Worm (Caenorhabditis elegans) whole organism, young adult: Measurements from ENCODE around the gene C14C10.2.

ENCODE experiments used
- C06A6.2 ChIP-seq: fragments of 200-800 bp; sonication (Bioruptor generic); conservative IDR thresholded peaks from 2 replicates; pipeline ENCODE4 v1.3.6; 2022; ENCODE audit warnings: missing genetic modification characterization, missing compliant biosample characterization
- D2030.7 ChIP-seq: fragments of 200-800 bp; sonication (Bioruptor generic); IDR thresholded peaks from 2 replicates; pipeline ENCODE4 v1.3.6; 2022; ENCODE audit warnings: missing genetic modification reagents, missing genetic modification characterization, missing compliant biosample characterization
- F22D6.2 ChIP-seq: sonication (generic microtip); optimal IDR thresholded peaks from 2 replicates; lab custom pipeline; 2016; ENCODE audit warnings: mild to moderate bottlenecking, missing genetic modification characterization, missing compliant biosample characterization
- F55B11.4 ChIP-seq: sonication (generic microtip); optimal IDR thresholded peaks from 2 replicates; lab custom pipeline; 2016; ENCODE audit warnings: missing compliant biosample characterization, missing genetic modification characterization, borderline replicate concordance; ENCODE audit not compliant: insufficient read depth
- F57C9.4 ChIP-seq: sonication (generic microtip); optimal IDR thresholded peaks from 2 replicates; lab custom pipeline; 2017; ENCODE audit warnings: mild to moderate bottlenecking, missing genetic modification characterization, missing compliant biosample characterization
- Y53F4B.3 ChIP-seq: fragments of 200-800 bp; sonication (Bioruptor generic); IDR thresholded peaks from 2 replicates; pipeline ENCODE4 v1.3.6; 2022; ENCODE audit warnings: missing genetic modification reagents, missing genetic modification characterization, missing compliant biosample characterization
- Y56A3A.18 ChIP-seq: fragments of 200-800 bp; sonication (Bioruptor generic); IDR thresholded peaks from 2 replicates; pipeline ENCODE4 v1.3.6; 2022; ENCODE audit warnings: missing genetic modification reagents, missing genetic modification characterization, missing compliant biosample characterization
- Y67H2A.10 ChIP-seq: fragments of 200-800 bp; sonication (Bioruptor generic); conservative IDR thresholded peaks from 2 replicates; pipeline ENCODE4 v1.3.6; 2022; ENCODE audit warnings: missing genetic modification reagents, missing genetic modification characterization, missing compliant biosample characterization
- akir-1 ChIP-seq: fragments of 200-800 bp; sonication (Bioruptor generic); optimal IDR thresholded peaks from 2 replicates; lab custom pipeline; 2018; ENCODE audit warnings: mild to moderate bottlenecking, missing genetic modification characterization, moderate library complexity, missing compliant biosample characterization
- ama-1 ChIP-seq, 3 experiments: fragments of 150-350 bp in 1 of 3; sonication (generic microtip) in 2 of 3; optimal IDR thresholded peaks; 2 replicates each; lab custom pipeline; 2014 to 2018; ENCODE audit warnings: missing biosample characterization in 2 of 3, missing genetic modification characterization in 2 of 3, missing genetic modification reagents in 2 of 3
- attf-5 ChIP-seq: fragments of 200-800 bp; sonication (Bioruptor generic); optimal IDR thresholded peaks from 2 replicates; lab custom pipeline; 2018; ENCODE audit warnings: mild to moderate bottlenecking, missing genetic modification characterization, missing compliant biosample characterization
- cebp-1 ChIP-seq, 2 experiments: fragments of 200-800 bp in 1 of 2; sonication (Bioruptor generic) in 1 of 2; sonication (generic microtip) in 1 of 2; IDR thresholded peaks in 1 of 2; optimal IDR thresholded peaks in 1 of 2; 2 replicates each; pipeline versions ENCODE4 v1.3.6 to Lab custom; 2017 to 2022; ENCODE audit warnings: missing compliant biosample characterization in 2 of 2, missing genetic modification characterization in 2 of 2, mild to moderate bottlenecking in 1 of 2, missing genetic modification reagents in 1 of 2, moderate library complexity in 1 of 2
- ceh-27 ChIP-seq: fragments of 200-800 bp; sonication (Bioruptor generic); optimal IDR thresholded peaks from 2 replicates; lab custom pipeline; 2018; ENCODE audit warnings: mild to moderate bottlenecking, missing genetic modification characterization, moderate library complexity, missing compliant biosample characterization
- chd-7 ChIP-seq: sonication (generic microtip); optimal IDR thresholded peaks from 2 replicates; lab custom pipeline; 2016; ENCODE audit warnings: mild to moderate bottlenecking, missing genetic modification characterization, moderate library complexity, missing compliant biosample characterization
- efl-1 ChIP-seq: fragments of 150-350 bp; optimal IDR thresholded peaks from 2 replicates; lab custom pipeline; 2014; ENCODE audit warnings: missing biosample characterization, missing genetic modification reagents, missing genetic modification characterization
- ekl-4 ChIP-seq: fragments of 200-800 bp; sonication (Bioruptor generic); IDR thresholded peaks from 2 replicates; pipeline ENCODE4 v1.3.6; 2022; ENCODE audit warnings: missing genetic modification reagents, missing genetic modification characterization, missing compliant biosample characterization
- ets-4 ChIP-seq: fragments of 200-800 bp; sonication (Bioruptor generic); optimal IDR thresholded peaks from 2 replicates; lab custom pipeline; 2018; ENCODE audit warnings: mild to moderate bottlenecking, missing genetic modification characterization, missing compliant biosample characterization
- him-1 ChIP-seq: sonication (generic microtip); optimal IDR thresholded peaks from 2 replicates; lab custom pipeline; 2016; ENCODE audit warnings: missing genotype, missing genetic modification reagents, missing genetic modification characterization, missing compliant biosample characterization
- hlh-26 ChIP-seq: fragments of 200-800 bp; sonication (Bioruptor generic); conservative IDR thresholded peaks from 2 replicates; pipeline ENCODE4 v1.3.6; 2022; ENCODE audit warnings: missing genetic modification reagents, missing genetic modification characterization, missing compliant biosample characterization
- hsf-1 ChIP-seq: fragments of 200-800 bp; sonication (Bioruptor generic); IDR thresholded peaks from 2 replicates; pipeline ENCODE4 v1.3.6; 2022; ENCODE audit warnings: missing genetic modification reagents, missing genetic modification characterization, missing compliant biosample characterization
- lin-40 ChIP-seq: sonication (generic microtip); optimal IDR thresholded peaks from 2 replicates; lab custom pipeline; 2016; ENCODE audit warnings: missing genetic modification characterization, mild to moderate bottlenecking, missing compliant biosample characterization, missing genotype, missing genetic modification reagents
- lsl-1 ChIP-seq: fragments of 200-800 bp; sonication (Bioruptor generic); optimal IDR thresholded peaks from 2 replicates; lab custom pipeline; 2018; ENCODE audit warnings: mild to moderate bottlenecking, missing genetic modification characterization, moderate library complexity, missing compliant biosample characterization
- nfya-2 ChIP-seq: fragments of 200-800 bp; sonication (Bioruptor generic); IDR thresholded peaks from 2 replicates; pipeline ENCODE4 v1.3.6; 2022; ENCODE audit warnings: missing genetic modification reagents, missing genetic modification characterization, missing compliant biosample characterization
- nfyb-1 ChIP-seq: fragments of 200-800 bp; sonication (Bioruptor generic); IDR thresholded peaks from 2 replicates; pipeline ENCODE4 v1.3.6; 2022; ENCODE audit warnings: missing genetic modification reagents, missing genetic modification characterization, missing compliant biosample characterization
- nhr-120 ChIP-seq: fragments of 200-800 bp; sonication (Bioruptor generic); IDR thresholded peaks from 2 replicates; pipeline ENCODE4 v1.3.6; 2022; ENCODE audit warnings: missing genetic modification characterization, missing compliant biosample characterization
- pha-4 ChIP-seq: fragments of 150-350 bp; sonication (generic microtip); optimal IDR thresholded peaks from 2 replicates; lab custom pipeline; 2014; ENCODE audit warnings: missing biosample characterization, missing genetic modification reagents, missing genetic modification characterization
- rec-8 ChIP-seq, 2 experiments: sonication (generic microtip); optimal IDR thresholded peaks; 2 replicates each; lab custom pipeline; 2016; ENCODE audit warnings: mild to moderate bottlenecking in 2 of 2, missing genetic modification characterization in 2 of 2, missing genetic modification reagents in 2 of 2, missing genotype in 2 of 2, missing biosample characterization in 1 of 2, missing compliant biosample characterization in 1 of 2, moderate library complexity in 1 of 2
- rpc-1 ChIP-seq, 2 experiments: fragments of 150-350 bp in 1 of 2; sonication (generic microtip) in 1 of 2; optimal IDR thresholded peaks; 2 replicates each; lab custom pipeline; 2014 to 2018; ENCODE audit warnings: missing biosample characterization in 1 of 2, missing genetic modification characterization in 1 of 2, missing genetic modification reagents in 1 of 2, missing genotype in 1 of 2
- snpc-1.1 ChIP-seq: sonication (generic microtip); optimal IDR thresholded peaks from 2 replicates; lab custom pipeline; 2017; ENCODE audit warnings: missing genetic modification characterization, mild to moderate bottlenecking, missing compliant biosample characterization, antibody characterized with exemption, moderate library complexity, missing genotype, missing genetic modification reagents; ENCODE audit not compliant: insufficient read depth
- snpc-1.3 ChIP-seq: sonication (generic microtip); optimal IDR thresholded peaks from 2 replicates; lab custom pipeline; 2017; ENCODE audit warnings: missing genetic modification characterization, mild to moderate bottlenecking, missing compliant biosample characterization, antibody characterized with exemption, moderate library complexity, missing genotype, missing genetic modification reagents; ENCODE audit not compliant: insufficient read depth
- snpc-4 ChIP-seq, 5 experiments: fragments of 150-350 bp in 1 of 5; sonication (generic microtip) in 4 of 5; optimal IDR thresholded peaks; 2 replicates each; lab custom pipeline; 2014 to 2018; ENCODE audit warnings: missing genetic modification characterization in 5 of 5, missing biosample characterization in 3 of 5, antibody characterized with exemption in 2 of 5, mild to moderate bottlenecking in 2 of 5, missing compliant biosample characterization in 2 of 5, missing genotype in 2 of 5, moderate library complexity in 2 of 5, missing genetic modification reagents in 1 of 5
- tbx-9 ChIP-seq: sonication (generic microtip); optimal IDR thresholded peaks from 2 replicates; lab custom pipeline; 2016; ENCODE audit warnings: borderline replicate concordance, missing genetic modification characterization, inconsistent platforms, missing compliant biosample characterization
- tlf-1 ChIP-seq: fragments of 200-800 bp; sonication (Bioruptor generic); optimal IDR thresholded peaks from 2 replicates; lab custom pipeline; 2018; ENCODE audit warnings: mild to moderate bottlenecking, missing genetic modification characterization, missing compliant biosample characterization
- unc-62 ChIP-seq: fragments of 150-350 bp; optimal IDR thresholded peaks from 2 replicates; lab custom pipeline; 2014; ENCODE audit warnings: missing biosample characterization, missing genetic modification reagents, missing genetic modification characterization
- ztf-18 ChIP-seq: sonication (generic microtip); optimal IDR thresholded peaks from 2 replicates; lab custom pipeline; 2016; ENCODE audit warnings: missing genotype, mild to moderate bottlenecking, missing genetic modification characterization, missing compliant biosample characterization
- ztf-22 ChIP-seq: fragments of 200-800 bp; sonication (Bioruptor generic); optimal IDR thresholded peaks from 2 replicates; lab custom pipeline; 2018; ENCODE audit warnings: mild to moderate bottlenecking, missing genetic modification characterization, moderate library complexity, missing compliant biosample characterization

Gene C14C10.2

DNA sequence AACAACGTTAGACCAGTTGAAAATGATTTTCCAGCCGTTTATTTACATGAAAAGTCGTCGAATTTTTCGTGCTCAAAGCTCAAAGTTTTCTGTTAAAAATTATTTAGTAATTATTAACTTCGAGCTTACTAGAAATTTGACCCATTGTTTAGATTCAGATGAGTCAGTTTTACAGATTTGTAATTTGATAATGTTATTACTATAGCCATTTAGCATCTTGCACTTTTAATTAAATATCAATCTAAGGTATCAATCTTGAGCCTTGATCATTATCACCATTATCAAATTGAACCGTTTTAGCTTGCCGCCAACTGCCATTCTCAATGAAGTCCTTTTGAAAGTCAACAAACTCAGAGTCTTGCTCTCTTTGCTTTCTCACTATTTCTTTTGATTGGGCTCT lies 17.2 kb upstream of the C14C10.2 start, which contains the start of gene ZC116.1:
ZC116.1 (plus strand) TSS at position 301 of the 400 bp plus-strand sequence.
- TF ChIP-seq F57C9.4 (tag; lab: Kevin White, UChicago) (no peak), F55B11.4 (tag; lab: Kevin White, UChicago) (no peak), ztf-18 (tag; lab: Kevin White, UChicago) (no peak), akir-1 (GFP tag; lab: Kevin White, UChicago) (no peak), snpc-1.3 (no peak), C06A6.2 (GFP tag; lab: Robert Waterston, UW) (no peak), rpc-1 (optimal IDR thresholded peaks at IDR 0.05; lab: Kevin White, UChicago) (no peak), rpc-1 (tag; optimal IDR thresholded peaks at IDR 0.05; lab: Kevin White, UChicago) (no peak), ztf-22 (GFP tag; lab: Kevin White, UChicago) (no peak), pha-4 (tag; lab: Kevin White, UChicago) (no peak), nfya-2 (no peak), lsl-1 (no peak)

DNA sequence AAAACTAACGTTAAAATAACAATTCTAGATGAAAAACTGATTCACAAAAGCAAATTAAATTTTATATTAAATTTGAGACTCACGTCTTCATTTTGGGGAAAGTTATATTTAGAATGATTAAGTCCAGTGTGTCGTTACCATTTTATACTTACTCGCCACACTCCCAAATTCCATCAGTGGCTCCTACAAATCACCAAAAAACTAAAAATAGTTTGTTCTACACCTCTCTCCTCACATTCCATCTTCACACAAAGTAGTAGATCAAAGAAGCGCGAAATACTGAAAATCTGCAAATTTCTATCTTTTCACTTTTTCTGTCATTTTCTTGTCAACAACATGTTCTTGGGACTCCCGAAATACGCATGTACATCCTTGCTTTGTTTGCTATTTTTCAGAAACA lies 16.6 kb upstream of the C14C10.2 start, which contains the start of gene ZC116.5:
ZC116.5 (minus strand) TSS at position 101 of the 400 bp plus-strand sequence.
- TF ChIP-seq ets-4 (GFP tag; lab: Kevin White, UChicago) (no peak), snpc-4 (GFP tag; optimal IDR thresholded peaks at IDR 0.05; lab: Kevin White, UChicago) (no peak), snpc-4 (tag; optimal IDR thresholded peaks at IDR 0.05; lab: Kevin White, UChicago) (no peak), Y67H2A.10 (no peak), rec-8 (tag; optimal IDR thresholded peaks at IDR 0.05; lab: Kevin White, UChicago) (no peak), chd-7 (tag; lab: Kevin White, UChicago) (no peak), ekl-4 (GFP tag; lab: Robert Waterston, UW) (no peak)

DNA sequence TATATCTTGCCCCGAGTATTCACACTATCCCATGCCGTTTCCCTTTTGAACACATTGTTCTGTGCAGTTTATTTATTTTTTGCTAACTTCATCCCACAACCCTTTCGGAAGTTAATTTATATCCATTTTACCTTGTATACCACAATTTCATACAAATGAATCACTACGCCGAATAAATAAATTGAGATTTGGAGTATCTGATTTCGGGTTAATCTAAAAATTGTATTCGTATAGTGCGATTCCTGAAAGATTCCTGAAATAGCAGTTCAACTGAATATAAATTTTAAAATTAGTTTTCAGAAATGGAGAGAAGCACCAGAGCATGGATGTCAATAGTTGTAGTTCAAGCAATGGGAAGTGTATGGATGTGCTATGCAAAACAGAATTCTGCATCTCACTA lies 14.8 kb upstream of the C14C10.2 start, which contains the start of gene erg-28:
erg-28 (plus strand) TSS at position 301 of the 400 bp plus-strand sequence.
- TF ChIP-seq him-1 (peak; percentile 29), tlf-1 (no peak)

DNA sequence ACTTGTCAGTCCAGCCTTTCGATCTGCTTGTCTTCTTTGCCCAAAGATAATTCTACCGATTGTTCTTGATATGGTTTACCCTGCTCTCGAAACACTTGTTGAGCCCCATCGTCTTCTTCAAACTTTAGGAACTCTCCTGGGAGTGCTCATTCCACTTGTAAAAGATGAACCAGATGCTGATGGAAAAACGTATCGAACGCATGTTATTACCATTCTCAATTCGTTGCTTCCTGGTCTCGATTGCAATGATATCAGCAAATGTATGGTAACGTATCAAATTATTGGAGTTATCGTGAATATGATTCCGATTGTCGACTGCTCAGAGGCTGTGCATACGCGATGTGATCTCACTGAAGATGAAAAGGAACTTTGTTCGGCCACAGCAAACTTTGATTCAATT lies 9.6 kb upstream of the C14C10.2 start:
- no peak for TF ChIP-seq ceh-27 (GFP tag; lab: Kevin White, UChicago)
- no peak for TF ChIP-seq snpc-1.1
- no peak for TF ChIP-seq unc-62 (GFP tag; lab: Kevin White, UChicago)

DNA sequence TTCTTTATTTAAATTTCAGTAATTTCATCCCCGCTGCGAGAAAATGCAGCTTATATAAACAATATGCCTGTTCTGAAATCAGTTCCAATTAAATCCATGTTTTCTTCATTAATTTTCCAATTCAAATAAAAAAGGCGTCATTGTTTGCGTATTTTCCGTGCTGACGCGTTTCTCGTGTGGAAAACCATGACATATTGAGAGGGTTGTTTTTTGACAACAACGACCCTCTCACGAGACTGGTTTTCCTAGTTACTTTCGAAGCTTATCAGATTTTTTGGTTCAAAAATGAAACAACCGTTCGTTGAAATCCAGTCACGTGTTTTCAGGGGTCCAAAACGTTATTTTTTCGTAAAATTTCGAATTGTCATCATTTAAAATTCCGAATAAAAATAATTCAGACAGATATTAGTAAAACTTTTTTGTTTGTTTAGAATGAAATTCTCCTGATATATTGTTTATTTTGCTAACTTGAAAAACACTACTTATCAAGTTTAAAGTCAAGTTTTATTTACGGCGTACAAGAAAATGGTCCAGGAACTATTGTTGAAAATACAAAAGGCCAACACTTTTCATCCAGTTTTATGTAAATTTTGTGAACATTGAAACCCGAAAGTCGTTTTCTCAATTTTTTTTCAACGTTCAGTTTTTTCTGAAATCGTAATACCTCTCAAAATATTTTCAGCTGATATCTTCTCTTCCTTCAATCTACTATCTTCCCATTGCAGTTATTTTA lies 7.4 kb upstream of the C14C10.2 start, which contains the start of gene C14C10.5:
C14C10.5 (plus strand) TSS at position 683 of the 733 bp plus-strand sequence.
- TF ChIP-seq F22D6.2 (tag; lab: Kevin White, UChicago) (no peak), hlh-26 (GFP tag; lab: Robert Waterston, UW) (no peak), Y56A3A.18 (GFP tag; lab: Robert Waterston, UW) (no peak), hsf-1 (GFP tag; lab: Robert Waterston, UW) (no peak), ztf-18 (tag; lab: Kevin White, UChicago) (peak; percentile 88), nfyb-1 (GFP tag; lab: Robert Waterston, UW) (no peak), cebp-1 (GFP tag; IDR thresholded peaks at IDR 0.05; lab: Robert Waterston, UW) (no peak), cebp-1 (tag; optimal IDR thresholded peaks at IDR 0.05; lab: Kevin White, UChicago) (peak; percentile 42), efl-1 (no peak), ekl-4 (GFP tag; lab: Robert Waterston, UW) (no peak), ets-4 (GFP tag; lab: Kevin White, UChicago) (no peak), ama-1 (optimal IDR thresholded peaks at IDR 0.05; lab: Kevin White, UChicago) (no peak), ama-1 (GFP tag; optimal IDR thresholded peaks at IDR 0.05; lab: Kevin White, UChicago) (no peak), Y53F4B.3 (GFP tag; lab: Robert Waterston, UW) (no peak), ceh-27 (GFP tag; lab: Kevin White, UChicago) (no peak), nhr-120 (GFP tag; lab: Robert Waterston, UW) (no peak), nfya-2 (no peak), F55B11.4 (tag; lab: Kevin White, UChicago) (no peak), D2030.7 (GFP tag; lab: Robert Waterston, UW) (no peak), snpc-1.3 (no peak), lin-40 (tag; lab: Kevin White, UChicago) (peak; percentile 26), attf-5 (peak; percentile 73), tbx-9 (tag; lab: Kevin White, UChicago) (no peak)
